Worm (Caenorhabditis elegans): ENCODE data around the gene nstp-9.

ce11 chrX:10928948-10929563, 9.5 kb upstream of the nstp-9 start, which contains the start of gene dgn-1:
- TF ChIP-seq flt-1 (GFP tag; IDR thresholded peaks at IDR 0.05), result no peak
- TF ChIP-seq tab-1 (GFP tag; IDR thresholded peaks at IDR 0.05), result no peak
- TF ChIP-seq ztf-29 (GFP tag; IDR thresholded peaks at IDR 0.05), result no peak
- no peak for TF ChIP-seq med-1 (GFP tag; optimal IDR thresholded peaks at IDR 0.05; ENCODE audit: insufficient read depth)

Data from whole organism, midembryonic.